Fruit fly (Drosophila melanogaster) whole organism, embryonic: Measurements from ENCODE around the gene pkaap.

Experiments
- Asciz ChIP-seq: fragments of 200-800 bp; sonication (Bioruptor generic); optimal IDR thresholded peaks from 2 replicates; lab custom pipeline; 2017; ENCODE audit warnings: missing biosample characterization, mild to moderate bottlenecking, missing genetic modification characterization, missing genetic modification reagents
- CG10979 ChIP-seq: fragments of 200-800 bp; sonication (Bioruptor generic); optimal IDR thresholded peaks from 2 replicates; lab custom pipeline; 2018; ENCODE audit warnings: missing biosample characterization, mild to moderate bottlenecking, missing genetic modification characterization, moderate library complexity
- CG12299 ChIP-seq: fragments of 200-800 bp; sonication (Bioruptor generic); optimal IDR thresholded peaks from 2 replicates; lab custom pipeline; 2018; ENCODE audit warnings: missing biosample characterization, mild to moderate bottlenecking, missing genetic modification characterization
- CG12659 ChIP-seq: fragments of 200-800 bp; sonication (Bioruptor generic); optimal IDR thresholded peaks from 3 replicates; lab custom pipeline; 2017; ENCODE audit warnings: mild to moderate bottlenecking, missing biosample characterization, missing genetic modification reagents, missing genetic modification characterization
- CG12769 ChIP-seq: fragments of 200-800 bp; sonication (Bioruptor generic); optimal IDR thresholded peaks from 2 replicates; lab custom pipeline; 2019; ENCODE audit warnings: missing biosample characterization, mild to moderate bottlenecking, missing genetic modification characterization, moderate library complexity
- CG15479 ChIP-seq: fragments of 200-800 bp; sonication (Bioruptor generic); optimal IDR thresholded peaks from 3 replicates; lab custom pipeline; 2019; ENCODE audit warnings: missing biosample characterization, mild to moderate bottlenecking, missing genetic modification characterization, moderate library complexity
- CG18619 ChIP-seq: fragments of 200-800 bp; sonication (Bioruptor generic); optimal IDR thresholded peaks from 3 replicates; lab custom pipeline; 2017; ENCODE audit warnings: missing biosample characterization, mild to moderate bottlenecking, missing genetic modification characterization
- CG30020 ChIP-seq: fragments of 200-800 bp; optimal IDR thresholded peaks from 2 replicates; lab custom pipeline; 2019; ENCODE audit warnings: missing biosample characterization, mild to moderate bottlenecking, missing genetic modification characterization, moderate library complexity
- CG3281 ChIP-seq: fragments of 200-800 bp; sonication (Bioruptor generic); optimal IDR thresholded peaks from 3 replicates; lab custom pipeline; 2017; ENCODE audit warnings: missing biosample characterization, mild to moderate bottlenecking, missing genetic modification characterization
- CG34422 ChIP-seq: fragments of 200-800 bp; sonication (Bioruptor generic); IDR thresholded peaks from 3 replicates; pipeline ENCODE4 v1.3.6; 2022; ENCODE audit warnings: missing biosample characterization, missing genetic modification characterization
- CG4404 ChIP-seq: fragments of 200-800 bp; sonication (Bioruptor generic); IDR thresholded peaks from 2 replicates; pipeline ENCODE4 v1.3.6; 2022; ENCODE audit warnings: missing biosample characterization, missing genetic modification characterization
- CG4820 ChIP-seq: fragments of 200-800 bp; sonication (Bioruptor generic); optimal IDR thresholded peaks from 3 replicates; lab custom pipeline; 2016; ENCODE audit warnings: missing biosample characterization, missing genetic modification characterization
- CG8924 ChIP-seq: fragments of 200-800 bp; optimal IDR thresholded peaks from 3 replicates; lab custom pipeline; 2019; ENCODE audit warnings: missing biosample characterization, mild to moderate bottlenecking, missing genetic modification characterization, moderate library complexity
- CG9817 ChIP-seq: fragments of 200-800 bp; sonication (Bioruptor generic); optimal IDR thresholded peaks from 2 replicates; lab custom pipeline; 2018; ENCODE audit warnings: missing biosample characterization, mild to moderate bottlenecking, missing genetic modification characterization, moderate library complexity
- CG9876 ChIP-seq: fragments of 200-800 bp; sonication (Bioruptor generic); optimal IDR thresholded peaks from 2 replicates; lab custom pipeline; 2016; ENCODE audit warnings: missing biosample characterization, missing genetic modification characterization
- Dp ChIP-seq: fragments of 200-800 bp; sonication (Bioruptor generic); optimal IDR thresholded peaks from 2 replicates; lab custom pipeline; 2018; ENCODE audit warnings: missing biosample characterization, mild to moderate bottlenecking, missing genetic modification characterization, moderate library complexity
- E2f2 ChIP-seq: fragments of 200-800 bp; sonication (Bioruptor generic); IDR thresholded peaks from 2 replicates; pipeline ENCODE4 v1.3.6; 2022; ENCODE audit warnings: missing biosample characterization, missing genetic modification characterization
- Elba2 ChIP-seq: fragments of 200-800 bp; sonication (Bioruptor generic); optimal IDR thresholded peaks from 3 replicates; lab custom pipeline; 2016; ENCODE audit warnings: missing biosample characterization, missing genetic modification characterization
- Ets97D ChIP-seq: fragments of 200-800 bp; sonication (Bioruptor generic); optimal IDR thresholded peaks from 3 replicates; lab custom pipeline; 2016; ENCODE audit warnings: missing biosample characterization, missing genetic modification characterization
- Fer1 ChIP-seq: fragments of 200-800 bp; sonication (Bioruptor generic); optimal IDR thresholded peaks from 2 replicates; lab custom pipeline; 2017; ENCODE audit warnings: missing biosample characterization, mild to moderate bottlenecking, missing genetic modification characterization
- Hr3 ChIP-seq: fragments of 200-800 bp; sonication (Bioruptor generic); optimal IDR thresholded peaks from 3 replicates; lab custom pipeline; 2016; ENCODE audit warnings: missing biosample characterization, missing genetic modification characterization
- Hr39 ChIP-seq: fragments of >200 bp; optimal IDR thresholded peaks from 2 replicates; lab custom pipeline; 2017
- Meics ChIP-seq: fragments of 200-800 bp; sonication (Bioruptor generic); optimal IDR thresholded peaks from 2 replicates; lab custom pipeline; 2017; ENCODE audit warnings: missing biosample characterization, mild to moderate bottlenecking, missing genetic modification characterization
- Myb ChIP-seq: fragments of 200-800 bp; sonication (Bioruptor generic); optimal IDR thresholded peaks from 2 replicates; lab custom pipeline; 2016; ENCODE audit warnings: missing biosample characterization, missing genetic modification characterization
- Nf-YC ChIP-seq: fragments of 200-800 bp; optimal IDR thresholded peaks from 3 replicates; lab custom pipeline; 2019; ENCODE audit warnings: missing biosample characterization, mild to moderate bottlenecking, missing genetic modification characterization, moderate library complexity
- Pdp1 ChIP-seq, 2 experiments: fragments of 200-800 bp; sonication (Bioruptor generic); optimal IDR thresholded peaks; 3 replicates each; lab custom pipeline; 2016; ENCODE audit warnings: missing biosample characterization in 2 of 2, missing genetic modification characterization in 2 of 2, mild to moderate bottlenecking in 1 of 2, moderate library complexity in 1 of 2
- Ptx1 ChIP-seq: fragments of 200-800 bp; sonication (Bioruptor generic); IDR thresholded peaks from 2 replicates; pipeline ENCODE4 v1.3.6; 2022; ENCODE audit warnings: missing biosample characterization, missing genetic modification characterization
- Xbp1 ChIP-seq: fragments of 200-800 bp; sonication (Bioruptor generic); optimal IDR thresholded peaks from 3 replicates; lab custom pipeline; 2016; ENCODE audit warnings: missing biosample characterization, mild to moderate bottlenecking, missing genetic modification characterization
- cas ChIP-seq: fragments of 200-800 bp; sonication (Bioruptor generic); IDR thresholded peaks from 2 replicates; pipeline ENCODE4 v1.3.6; 2022; ENCODE audit warnings: missing biosample characterization, missing genetic modification characterization
- dan ChIP-seq: fragments of 200-800 bp; sonication (Bioruptor generic); IDR thresholded peaks from 2 replicates; pipeline ENCODE4 v1.3.6; 2022; ENCODE audit warnings: missing biosample characterization, missing genetic modification characterization
- dimm ChIP-seq: fragments of 200-800 bp; sonication (Bioruptor generic); IDR thresholded peaks from 2 replicates; pipeline ENCODE4 v1.3.6; 2022; ENCODE audit warnings: missing biosample characterization, missing genetic modification characterization
- ems ChIP-seq: fragments of 200-800 bp; sonication (Bioruptor generic); optimal IDR thresholded peaks from 3 replicates; lab custom pipeline; 2016; ENCODE audit warnings: missing biosample characterization, missing genetic modification characterization
- fd96Cb ChIP-seq: fragments of 200-800 bp; sonication (Bioruptor generic); optimal IDR thresholded peaks from 2 replicates; lab custom pipeline; 2018; ENCODE audit warnings: missing biosample characterization, mild to moderate bottlenecking, missing genetic modification characterization, moderate library complexity
- gcm ChIP-seq: fragments of 200-800 bp; sonication (Bioruptor generic); optimal IDR thresholded peaks from 2 replicates; lab custom pipeline; 2019; ENCODE audit warnings: missing biosample characterization, mild to moderate bottlenecking, missing genetic modification characterization, moderate library complexity
- gem ChIP-seq: fragments of 200-800 bp; sonication (Bioruptor generic); optimal IDR thresholded peaks from 2 replicates; lab custom pipeline; 2019; ENCODE audit warnings: missing biosample characterization, mild to moderate bottlenecking, missing genetic modification characterization, moderate library complexity
- grn ChIP-seq: fragments of 200-800 bp; sonication (Bioruptor generic); optimal IDR thresholded peaks from 3 replicates; lab custom pipeline; 2017; ENCODE audit warnings: missing biosample characterization, missing genetic modification characterization
- gsb-n ChIP-seq: fragments of 200-800 bp; sonication (Bioruptor generic); optimal IDR thresholded peaks from 3 replicates; lab custom pipeline; 2018; ENCODE audit warnings: missing biosample characterization, mild to moderate bottlenecking, missing genetic modification characterization
- ind ChIP-seq: fragments of 200-800 bp; sonication (Bioruptor generic); optimal IDR thresholded peaks from 3 replicates; lab custom pipeline; 2016; ENCODE audit warnings: missing biosample characterization, missing genetic modification characterization
- insv ChIP-seq, 2 experiments: fragments of 200-800 bp; sonication (Bioruptor generic); optimal IDR thresholded peaks; 3 replicates each; lab custom pipeline; 2016 to 2018; ENCODE audit warnings: missing biosample characterization in 2 of 2, missing genetic modification characterization in 2 of 2
- kay ChIP-seq: fragments of 200-800 bp; sonication (Bioruptor generic); optimal IDR thresholded peaks from 2 replicates; lab custom pipeline; 2016; ENCODE audit warnings: missing biosample characterization, missing genetic modification characterization
- lilli ChIP-seq: fragments of 200-800 bp; sonication (Bioruptor generic); optimal IDR thresholded peaks from 3 replicates; lab custom pipeline; 2016; ENCODE audit warnings: missing biosample characterization, missing genetic modification characterization
- maf-S ChIP-seq: fragments of 200-800 bp; sonication (Bioruptor generic); optimal IDR thresholded peaks from 2 replicates; lab custom pipeline; 2016; ENCODE audit warnings: missing biosample characterization, missing genetic modification characterization
- nau ChIP-seq: fragments of 200-800 bp; sonication (Bioruptor generic); optimal IDR thresholded peaks from 3 replicates; lab custom pipeline; 2017; ENCODE audit warnings: missing biosample characterization, mild to moderate bottlenecking, missing genetic modification characterization, missing genetic modification reagents
- pan ChIP-seq, 4 experiments: fragments of >200 bp in 3 of 4; fragments of 200-800 bp in 1 of 4; sonication (Bioruptor generic) in 1 of 4; optimal IDR thresholded peaks in 3 of 4; IDR thresholded peaks in 1 of 4; 2 replicates each; pipeline versions ENCODE4 v1.3.6 to Lab custom; 2017 to 2022; ENCODE audit warnings: missing biosample characterization in 2 of 4, missing genetic modification characterization in 2 of 4, mixed read lengths in 1 of 4
- pho ChIP-seq: fragments of 200-800 bp; sonication (Bioruptor generic); optimal IDR thresholded peaks from 2 replicates; lab custom pipeline; 2016; ENCODE audit warnings: missing biosample characterization, missing genetic modification characterization
- psq ChIP-seq: fragments of 200-800 bp; sonication (Bioruptor generic); optimal IDR thresholded peaks from 2 replicates; lab custom pipeline; 2017; ENCODE audit warnings: missing biosample characterization, missing genetic modification characterization
- sima ChIP-seq: fragments of 200-800 bp; sonication (Bioruptor generic); optimal IDR thresholded peaks from 2 replicates; lab custom pipeline; 2016; ENCODE audit warnings: missing biosample characterization, missing genetic modification characterization
- slp2 ChIP-seq: fragments of 200-800 bp; sonication (Bioruptor generic); optimal IDR thresholded peaks from 2 replicates; lab custom pipeline; 2016; ENCODE audit warnings: missing biosample characterization, missing genetic modification characterization
- sug ChIP-seq: fragments of 200-800 bp; optimal IDR thresholded peaks from 2 replicates; lab custom pipeline; 2019; ENCODE audit warnings: missing biosample characterization, mild to moderate bottlenecking, missing genetic modification characterization, moderate library complexity
- zf30C ChIP-seq: fragments of 200-800 bp; sonication (Bioruptor generic); optimal IDR thresholded peaks from 3 replicates; lab custom pipeline; 2018; ENCODE audit warnings: missing biosample characterization, mild to moderate bottlenecking, missing genetic modification characterization

pkaap gene

dm6 chr2L:16302773-16303279, 14.7 kb downstream of the pkaap start, which contains the start of gene GMF (continued):
- TF ChIP-seq dimm (GFP tag; lab: Robert Waterston, UW) (no peak), dan (no peak), Ptx1 (GFP tag; lab: Robert Waterston, UW) (0 out of 2 replicates have a peak, but pooled peaks have one; percentile 25), Elba2 (no peak), kay (GFP tag; lab: Kevin White, UChicago) (peak; percentile 79), sug (peak; percentile 43), CG9817 (tag; lab: Kevin White, UChicago) (peak; percentile 35), CG34422 (GFP tag; lab: Robert Waterston, UW) (0 out of 3 replicates have a peak, but pooled peaks have one; percentile 11), lilli (peak; percentile 45), CG9876 (GFP tag; lab: Kevin White, UChicago) (no peak), CG12299 (tag; lab: Kevin White, UChicago) (peak; percentile 54), CG4404 (no peak), CG3281 (peak; percentile 6), grn (GFP tag; lab: Kevin White, UChicago) (peak; percentile 50), Dp (GFP tag; lab: Kevin White, UChicago) (peak; percentile 13), CG30020 (tag; lab: Kevin White, UChicago) (peak; percentile 39), CG18619 (GFP tag; lab: Kevin White, UChicago) (peak; percentile 8), CG12769 (tag; lab: Kevin White, UChicago) (no peak), nau (GFP tag; lab: Kevin White, UChicago) (no peak), ems (no peak), CG15479 (GFP tag; lab: Kevin White, UChicago) (no peak), Xbp1 (GFP tag; lab: Kevin White, UChicago) (peak; percentile 43), Ets97D (GFP tag; lab: Kevin White, UChicago) (peak; percentile 45), gcm (peak; percentile 1), gsb-n (tag; lab: Kevin White, UChicago) (peak; percentile 48), Pdp1 (GFP tag; optimal IDR thresholded peaks at IDR 0.05; lab: Kevin White, UChicago) (peak; percentile 5 to 29), CG12659 (peak; percentile 67), Myb (GFP tag; lab: Kevin White, UChicago) (peak; percentile 61), fd96Cb (tag; lab: Kevin White, UChicago) (peak; percentile 33), insv (GFP tag; optimal IDR thresholded peaks at IDR 0.05; lab: Kevin White, UChicago) (no peak), E2f2 (GFP tag; lab: Robert Waterston, UW) (peak; percentile 38; the same call in 1 of the 2 replicates), maf-S (GFP tag; lab: Kevin White, UChicago) (no peak), gem (tag; lab: Kevin White, UChicago) (peak; percentile 74), Asciz (GFP tag; lab: Kevin White, UChicago) (peak; percentile 26), zf30C (GFP tag; lab: Kevin White, UChicago) (no peak), Hr39 (lab: Kevin White, UChicago) (no peak), Fer1 (peak; percentile 2), sima (no peak), CG8924 (tag; lab: Kevin White, UChicago) (peak; percentile 62), pan (optimal IDR thresholded peaks at IDR 0.05; lab: Kevin White, UChicago) (no peak), pan (GFP tag; optimal IDR thresholded peaks at IDR 0.05 in 1 of 2, IDR thresholded peaks at IDR 0.05 in 1 of 2) (peak in 1 of 2 experiments; percentile 27), CG4820 (GFP tag; lab: Kevin White, UChicago) (peak; percentile 21), slp2 (GFP tag; lab: Kevin White, UChicago) (no peak), psq (GFP tag; lab: Kevin White, UChicago) (no peak), Hr3 (GFP tag; lab: Kevin White, UChicago) (peak; percentile 37), ind (GFP tag; lab: Kevin White, UChicago) (peak; percentile 8), Nf-YC (tag; lab: Kevin White, UChicago) (peak; percentile 45), pho (GFP tag; lab: Kevin White, UChicago) (peak; percentile 12), cas (no peak), Meics (GFP tag; lab: Kevin White, UChicago) (peak; percentile 39), CG10979 (peak; percentile 63)
